Fruit fly (Drosophila melanogaster) whole organism, embryonic: ENCODE results near the gene ph-p.

Experiments used
- B-H1 ChIP-seq: fragments of 200-800 bp; sonication (Bioruptor generic); IDR thresholded peaks from 3 replicates; pipeline ENCODE4 v1.3.6; 2022; ENCODE audit warnings: missing biosample characterization, missing genetic modification characterization
- B-H2 ChIP-seq: fragments of 200-800 bp; sonication (Bioruptor generic); optimal IDR thresholded peaks from 2 replicates; lab custom pipeline; 2018; ENCODE audit warnings: missing biosample characterization, mild to moderate bottlenecking, missing genetic modification characterization
- CG10366 ChIP-seq: fragments of 200-800 bp; sonication (Bioruptor generic); IDR thresholded peaks from 2 replicates; pipeline ENCODE4 v1.3.6; 2022; ENCODE audit warnings: missing biosample characterization, missing genetic modification characterization
- CG11247 ChIP-seq: fragments of 200-800 bp; sonication (Bioruptor generic); IDR thresholded peaks from 2 replicates; pipeline ENCODE4 v1.3.6; 2022; ENCODE audit warnings: missing biosample characterization, missing genetic modification characterization
- CG11695 ChIP-seq: fragments of 200-800 bp; sonication (Bioruptor generic); IDR thresholded peaks from 3 replicates; pipeline ENCODE4 v1.3.6; 2022; ENCODE audit warnings: missing biosample characterization, missing genetic modification characterization
- CG12219 ChIP-seq: fragments of 200-800 bp; sonication (Bioruptor generic); optimal IDR thresholded peaks from 3 replicates; lab custom pipeline; 2018; ENCODE audit warnings: missing biosample characterization, mild to moderate bottlenecking, missing genetic modification characterization
- CG12769 ChIP-seq: fragments of 200-800 bp; sonication (Bioruptor generic); optimal IDR thresholded peaks from 2 replicates; lab custom pipeline; 2019; ENCODE audit warnings: missing biosample characterization, mild to moderate bottlenecking, missing genetic modification characterization, moderate library complexity
- CG13624 ChIP-seq: fragments of 200-800 bp; sonication (Bioruptor generic); optimal IDR thresholded peaks from 2 replicates; lab custom pipeline; 2016; ENCODE audit warnings: missing biosample characterization, missing genetic modification characterization
- CG14441 ChIP-seq: fragments of 200-800 bp; sonication (Bioruptor generic); IDR thresholded peaks from 2 replicates; pipeline ENCODE4 v1.3.6; 2022; ENCODE audit warnings: missing biosample characterization, missing genetic modification characterization
- CG14710 ChIP-seq: fragments of 200-800 bp; sonication (Bioruptor generic); optimal IDR thresholded peaks from 3 replicates; lab custom pipeline; 2019; ENCODE audit warnings: missing biosample characterization, mild to moderate bottlenecking, missing genetic modification characterization, moderate library complexity
- CG1602 ChIP-seq: fragments of 200-800 bp; sonication (Bioruptor generic); optimal IDR thresholded peaks from 3 replicates; lab custom pipeline; 2016; ENCODE audit warnings: missing biosample characterization, missing genetic modification characterization
- CG18476 ChIP-seq: fragments of 200-800 bp; sonication (Bioruptor generic); optimal IDR thresholded peaks from 2 replicates; lab custom pipeline; 2016; ENCODE audit warnings: missing biosample characterization, mild to moderate bottlenecking, missing genetic modification characterization
- CG33213 ChIP-seq: fragments of 200-800 bp; sonication (Bioruptor generic); optimal IDR thresholded peaks from 3 replicates; lab custom pipeline; 2016; ENCODE audit warnings: missing biosample characterization, missing genetic modification characterization
- CG42726 ChIP-seq: fragments of 200-800 bp; sonication (Bioruptor generic); IDR thresholded peaks from 2 replicates; pipeline ENCODE4 v1.3.6; 2022; ENCODE audit warnings: missing biosample characterization, missing genetic modification characterization; ENCODE audit not compliant: partially characterized antibody
- CG4820 ChIP-seq: fragments of 200-800 bp; sonication (Bioruptor generic); optimal IDR thresholded peaks from 3 replicates; lab custom pipeline; 2016; ENCODE audit warnings: missing biosample characterization, missing genetic modification characterization
- CG6683 ChIP-seq: fragments of 200-800 bp; sonication (Bioruptor generic); optimal IDR thresholded peaks from 2 replicates; lab custom pipeline; 2017; ENCODE audit warnings: missing biosample characterization, mild to moderate bottlenecking, missing genetic modification characterization, missing genetic modification reagents
- CG6765 ChIP-seq: fragments of 200-800 bp; sonication (Bioruptor generic); optimal IDR thresholded peaks from 3 replicates; lab custom pipeline; 2017; ENCODE audit warnings: missing biosample characterization, mild to moderate bottlenecking, missing genetic modification characterization
- CG7839 ChIP-seq: fragments of 200-800 bp; sonication (Bioruptor generic); optimal IDR thresholded peaks from 3 replicates; lab custom pipeline; 2018; ENCODE audit warnings: missing biosample characterization, mild to moderate bottlenecking, missing genetic modification characterization, moderate library complexity
- CG7928 ChIP-seq: fragments of 200-800 bp; sonication (Bioruptor generic); optimal IDR thresholded peaks from 2 replicates; lab custom pipeline; 2017; ENCODE audit warnings: missing biosample characterization, mild to moderate bottlenecking, missing genetic modification characterization
- CG8359 ChIP-seq: fragments of 200-800 bp; sonication (Bioruptor generic); optimal IDR thresholded peaks from 2 replicates; lab custom pipeline; 2017; ENCODE audit warnings: missing biosample characterization, mild to moderate bottlenecking, missing genetic modification characterization, borderline replicate concordance
- CG8765 ChIP-seq: fragments of 200-800 bp; sonication (Bioruptor generic); IDR thresholded peaks from 2 replicates; pipeline ENCODE4 v1.3.6; 2022; ENCODE audit warnings: missing biosample characterization, missing genetic modification characterization
- CG9215 ChIP-seq: fragments of 200-800 bp; sonication (Bioruptor generic); IDR thresholded peaks from 2 replicates; pipeline ENCODE4 v1.3.6; 2022; ENCODE audit warnings: missing biosample characterization, missing genetic modification characterization
- D19A ChIP-seq: fragments of 200-800 bp; optimal IDR thresholded peaks from 3 replicates; lab custom pipeline; 2019; ENCODE audit warnings: missing biosample characterization, mild to moderate bottlenecking, missing genetic modification characterization, moderate library complexity
- ERR ChIP-seq: fragments of 200-800 bp; sonication (Bioruptor generic); optimal IDR thresholded peaks from 2 replicates; lab custom pipeline; 2016; ENCODE audit warnings: missing biosample characterization, missing genetic modification characterization
- HLHmδ ChIP-seq: fragments of 200-800 bp; sonication (Bioruptor generic); optimal IDR thresholded peaks from 2 replicates; lab custom pipeline; 2018; ENCODE audit warnings: missing biosample characterization, mild to moderate bottlenecking, missing genetic modification characterization, moderate library complexity
- HmgD ChIP-seq: fragments of 200-800 bp; sonication (Bioruptor generic); optimal IDR thresholded peaks from 3 replicates; lab custom pipeline; 2016; ENCODE audit warnings: missing biosample characterization, missing genetic modification characterization
- NC2β ChIP-seq: fragments of 200-800 bp; sonication (Bioruptor generic); optimal IDR thresholded peaks from 2 replicates; lab custom pipeline; 2016; ENCODE audit warnings: missing biosample characterization, missing genetic modification characterization
- NK7.1 ChIP-seq: fragments of 200-800 bp; sonication (Bioruptor generic); optimal IDR thresholded peaks from 3 replicates; lab custom pipeline; 2016; ENCODE audit warnings: missing biosample characterization, missing genetic modification characterization
- Oaz ChIP-seq: fragments of 200-800 bp; sonication (Bioruptor generic); IDR thresholded peaks from 2 replicates; pipeline ENCODE4 v1.3.6; 2022; ENCODE audit warnings: missing biosample characterization, missing genetic modification characterization
- Ptx1 ChIP-seq: fragments of 200-800 bp; sonication (Bioruptor generic); IDR thresholded peaks from 2 replicates; pipeline ENCODE4 v1.3.6; 2022; ENCODE audit warnings: missing biosample characterization, missing genetic modification characterization
- Rfx ChIP-seq: fragments of 200-800 bp; sonication (Bioruptor generic); IDR thresholded peaks from 2 replicates; pipeline ENCODE4 v1.3.6; 2022; ENCODE audit warnings: missing biosample characterization, missing genetic modification characterization
- Scr ChIP-seq: fragments of 200-800 bp; sonication (Bioruptor generic); IDR thresholded peaks from 2 replicates; pipeline ENCODE4 v1.3.6; 2022; ENCODE audit warnings: missing biosample characterization, missing genetic modification characterization; ENCODE audit not compliant: partially characterized antibody
- Vsx1 ChIP-seq: fragments of 200-800 bp; sonication (Bioruptor generic); optimal IDR thresholded peaks from 2 replicates; lab custom pipeline; 2017; ENCODE audit warnings: missing biosample characterization, mild to moderate bottlenecking, missing genetic modification characterization, missing genetic modification reagents
- aop ChIP-seq: fragments of 200-800 bp; sonication (Bioruptor generic); IDR thresholded peaks from 2 replicates; pipeline ENCODE4 v1.3.6; 2022; ENCODE audit warnings: missing biosample characterization, missing genetic modification characterization
- cg ChIP-seq: fragments of 200-800 bp; sonication (Bioruptor generic); optimal IDR thresholded peaks from 3 replicates; lab custom pipeline; 2019; ENCODE audit warnings: missing biosample characterization, mild to moderate bottlenecking, missing genetic modification characterization, moderate library complexity
- chm ChIP-seq: fragments of 200-800 bp; sonication (Bioruptor generic); IDR thresholded peaks from 2 replicates; pipeline ENCODE4 v1.3.6; 2022; ENCODE audit warnings: missing biosample characterization, missing genetic modification characterization
- eve ChIP-seq, 2 experiments: fragments of >200 bp; optimal IDR thresholded peaks; 2 replicates each; lab custom pipeline; 2017; ENCODE audit warnings: missing biosample characterization in 2 of 2, missing genetic modification characterization in 2 of 2
- jumu ChIP-seq: fragments of 200-800 bp; sonication (Bioruptor generic); optimal IDR thresholded peaks from 3 replicates; lab custom pipeline; 2016; ENCODE audit warnings: missing biosample characterization, missing genetic modification characterization
- ken ChIP-seq: fragments of 200-800 bp; sonication (Bioruptor generic); IDR thresholded peaks from 3 replicates; pipeline ENCODE4 v1.3.6; 2022; ENCODE audit warnings: missing biosample characterization, missing genetic modification characterization
- maf-S ChIP-seq: fragments of 200-800 bp; sonication (Bioruptor generic); optimal IDR thresholded peaks from 2 replicates; lab custom pipeline; 2016; ENCODE audit warnings: missing biosample characterization, missing genetic modification characterization
- org-1 ChIP-seq: fragments of 200-800 bp; sonication (Bioruptor generic); optimal IDR thresholded peaks from 2 replicates; lab custom pipeline; 2017; ENCODE audit warnings: missing biosample characterization, missing genetic modification characterization
- pum ChIP-seq: fragments of 200-800 bp; sonication (Bioruptor generic); optimal IDR thresholded peaks from 2 replicates; lab custom pipeline; 2016; ENCODE audit warnings: missing biosample characterization, missing genetic modification characterization
- row ChIP-seq: fragments of 200-800 bp; sonication (Bioruptor generic); IDR thresholded peaks from 3 replicates; pipeline ENCODE4 v1.3.6; 2022; ENCODE audit warnings: missing biosample characterization, missing genetic modification characterization
- sim ChIP-seq: fragments of 200-800 bp; sonication (Bioruptor generic); IDR thresholded peaks from 2 replicates; pipeline ENCODE4 v1.3.6; 2022; ENCODE audit warnings: missing biosample characterization, missing genetic modification characterization
- sima ChIP-seq: fragments of 200-800 bp; sonication (Bioruptor generic); optimal IDR thresholded peaks from 2 replicates; lab custom pipeline; 2016; ENCODE audit warnings: missing biosample characterization, missing genetic modification characterization
- sna ChIP-seq: fragments of 200-800 bp; sonication (Bioruptor generic); IDR thresholded peaks from 2 replicates; pipeline ENCODE4 v1.3.6; 2022; ENCODE audit warnings: missing biosample characterization, missing genetic modification characterization; ENCODE audit not compliant: partially characterized antibody
- trem ChIP-seq: fragments of 200-800 bp; optimal IDR thresholded peaks from 3 replicates; lab custom pipeline; 2019; ENCODE audit warnings: missing biosample characterization, mild to moderate bottlenecking, missing genetic modification characterization, moderate library complexity
- wdn ChIP-seq: fragments of 200-800 bp; sonication (Bioruptor generic); IDR thresholded peaks from 2 replicates; pipeline ENCODE4 v1.3.6; 2022; ENCODE audit warnings: missing biosample characterization, missing genetic modification characterization
- wek ChIP-seq: fragments of 200-800 bp; sonication (Bioruptor generic); optimal IDR thresholded peaks from 3 replicates; lab custom pipeline; 2018; ENCODE audit warnings: missing biosample characterization, mild to moderate bottlenecking, missing genetic modification characterization, moderate library complexity
- z ChIP-seq: fragments of 200-800 bp; sonication (Bioruptor generic); IDR thresholded peaks from 3 replicates; pipeline ENCODE4 v1.3.6; 2022; ENCODE audit warnings: missing biosample characterization, missing genetic modification characterization

ph-p gene

DNA sequence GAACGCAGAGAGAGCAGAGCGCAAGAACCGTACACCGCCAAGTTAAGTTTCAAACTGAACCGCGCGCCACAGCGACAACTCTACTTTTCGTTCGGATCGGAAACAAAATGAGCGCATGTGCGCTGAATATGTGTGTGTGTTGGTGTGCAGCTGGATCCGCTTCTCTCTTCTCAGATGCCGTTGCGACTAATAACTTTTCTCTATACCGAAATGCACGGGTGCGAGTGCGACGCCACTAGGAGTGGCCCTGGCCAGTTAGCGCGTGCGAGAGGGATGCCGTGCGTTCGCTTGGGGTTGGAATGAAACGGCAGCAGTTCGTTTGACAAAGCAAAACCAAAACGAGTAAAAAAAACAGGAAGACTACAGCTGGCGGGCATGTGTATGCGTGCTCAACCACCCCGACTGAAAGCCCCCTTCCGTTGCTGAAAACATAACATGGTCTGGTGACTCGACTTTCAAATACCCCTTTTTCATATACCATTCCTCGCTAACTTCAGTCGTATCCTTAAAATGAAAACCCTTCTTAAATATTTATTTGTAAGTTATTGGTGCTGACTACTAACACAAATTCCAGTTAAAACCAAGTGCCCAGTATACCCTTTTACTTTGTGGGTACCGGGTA lies 1.2 kb downstream of the ph-p start (continued):
- TF ChIP-seq CG12769 (tag; lab: Kevin White, UChicago), result peak; percentile 100
- TF ChIP-seq CG11247 (GFP tag; lab: Robert Waterston, UW), result peak; percentile 100
- peak; percentile 98 for TF ChIP-seq wek (GFP tag; lab: Kevin White, UChicago)
- TF ChIP-seq CG13624 (GFP tag; lab: Kevin White, UChicago), result peak; percentile 100
- peak; percentile 91 for TF ChIP-seq z (GFP tag; lab: Robert Waterston, UW)
- peak; percentile 99 for TF ChIP-seq CG18476 (GFP tag; lab: Kevin White, UChicago)
- peak; percentile 98 for TF ChIP-seq trem (tag; lab: Kevin White, UChicago)
- TF ChIP-seq Ptx1 (GFP tag; lab: Robert Waterston, UW), result peak; percentile 100
- peak; percentile 93 for TF ChIP-seq cg
- peak; percentile 99 for TF ChIP-seq CG9215 (GFP tag; lab: Robert Waterston, UW)
- TF ChIP-seq CG6683 (GFP tag; lab: Kevin White, UChicago), result peak; percentile 99
- TF ChIP-seq CG8359, result peak; percentile 98
- peak; percentile 100 for TF ChIP-seq CG12219 (GFP tag; lab: Kevin White, UChicago)
- TF ChIP-seq B-H1 (GFP tag; lab: Robert Waterston, UW), result peak; percentile 100
- peak; percentile 99 for TF ChIP-seq ERR (GFP tag; lab: Kevin White, UChicago)
- peak; percentile 21 for TF ChIP-seq HLHmδ (GFP tag; lab: Kevin White, UChicago)
- TF ChIP-seq HmgD (GFP tag; lab: Kevin White, UChicago), result peak; percentile 100
- peak; percentile 100 for TF ChIP-seq maf-S (GFP tag; lab: Kevin White, UChicago)
- peak; percentile 100 for TF ChIP-seq row (GFP tag; lab: Robert Waterston, UW)
- TF ChIP-seq CG42726 (GFP tag; lab: Robert Waterston, UW), result no peak
- TF ChIP-seq CG7928 (GFP tag; lab: Kevin White, UChicago), result peak; percentile 89
- TF ChIP-seq CG6765, result peak; percentile 97
- peak; percentile 100 for TF ChIP-seq pum (GFP tag; lab: Kevin White, UChicago)
- peak; percentile 100 for TF ChIP-seq ken (GFP tag; lab: Robert Waterston, UW)
- TF ChIP-seq jumu (GFP tag; lab: Kevin White, UChicago), result peak; percentile 100
- peak; percentile 100 for TF ChIP-seq Rfx (GFP tag; lab: Robert Waterston, UW)
- TF ChIP-seq wdn, result peak; percentile 100
- TF ChIP-seq CG11695 (GFP tag; lab: Robert Waterston, UW), result peak; percentile 100
- peak; percentile 100 for TF ChIP-seq Oaz
- TF ChIP-seq CG14441 (GFP tag; lab: Robert Waterston, UW), result peak; percentile 100
- TF ChIP-seq CG14710 (tag; lab: Kevin White, UChicago), result peak; percentile 99
- TF ChIP-seq sima (GFP tag; lab: Kevin White, UChicago), result peak; percentile 99
- TF ChIP-seq NK7.1 (GFP tag; lab: Kevin White, UChicago), result peak; percentile 100
- TF ChIP-seq sna (GFP tag; lab: Robert Waterston, UW), result no peak; the same call in 1 of the 2 replicates
- TF ChIP-seq B-H2 (GFP tag; lab: Kevin White, UChicago), result peak; percentile 99
- no peak for TF ChIP-seq Scr (GFP tag; lab: Robert Waterston, UW)
- TF ChIP-seq org-1 (GFP tag; lab: Kevin White, UChicago), result peak; percentile 99
- peak; percentile 100 for TF ChIP-seq CG1602
- TF ChIP-seq CG7839 (tag; lab: Kevin White, UChicago), result peak; percentile 100
- TF ChIP-seq CG8765 (GFP tag; lab: Robert Waterston, UW), result peak; percentile 100
- TF ChIP-seq Vsx1 (GFP tag; lab: Kevin White, UChicago), result peak; percentile 99
- peak; percentile 100 for TF ChIP-seq CG33213 (GFP tag; lab: Kevin White, UChicago)
- peak; percentile 100 for TF ChIP-seq NC2β (GFP tag; lab: Kevin White, UChicago)
- peak; percentile 100 for TF ChIP-seq chm (GFP tag; lab: Robert Waterston, UW)
- TF ChIP-seq sim, result peak; percentile 100
- TF ChIP-seq D19A (tag; lab: Kevin White, UChicago), result peak; percentile 98
- peak; percentile 99 for TF ChIP-seq CG4820 (GFP tag; lab: Kevin White, UChicago)
- peak; percentile 100 for TF ChIP-seq CG10366 (GFP tag; lab: Robert Waterston, UW)
- peak; percentile 100 for TF ChIP-seq eve (GFP tag; optimal IDR thresholded peaks at IDR 0.05; lab: Kevin White, UChicago)
- peak; percentile 99 for TF ChIP-seq aop (GFP tag; lab: Robert Waterston, UW)
